Worm (Caenorhabditis elegans): ENCODE results near the gene C07A4.3.

Gene C07A4.3

ce11 chrX:10203501-10203900 is 28.7 kb downstream of the C07A4.3 start:
- TF ChIP-seq attf-3 (GFP tag; conservative IDR thresholded peaks at IDR 0.05) (no peak), ztf-22 (GFP tag; optimal IDR thresholded peaks at IDR 0.05) (no peak), madf-8 (GFP tag; conservative IDR thresholded peaks at IDR 0.05) (no peak), F33H1.4 (GFP tag; IDR thresholded peaks at IDR 0.05) (no peak), egl-18 (GFP tag; IDR thresholded peaks at IDR 0.05) (no peak), hmg-1.2 (GFP tag; IDR thresholded peaks at IDR 0.05) (no peak), ZK185.1 (tag; optimal IDR thresholded peaks at IDR 0.05; ENCODE audit: poor library complexity, severe bottlenecking) (no peak), nfya-1 (tag; optimal IDR thresholded peaks at IDR 0.05; ENCODE audit: borderline replicate concordance, insufficient read depth) (no peak), cebp-1 (GFP tag; IDR thresholded peaks at IDR 0.05) (no peak), cebp-1 (tag; optimal IDR thresholded peaks at IDR 0.05) (no peak), ztf-6 (GFP tag; IDR thresholded peaks at IDR 0.05) (no peak), nhr-120 (GFP tag; IDR thresholded peaks at IDR 0.05) (no peak), aptf-3 (GFP tag; IDR thresholded peaks at IDR 0.05) (no peak), F57A8.1 (GFP tag; optimal IDR thresholded peaks at IDR 0.05) (no peak), Y53F4B.3 (GFP tag; IDR thresholded peaks at IDR 0.05) (no peak), ceh-40 (GFP tag; IDR thresholded peaks at IDR 0.05) (no peak), F37B4.10 (GFP tag; IDR thresholded peaks at IDR 0.05) (no peak), athp-1 (tag; optimal IDR thresholded peaks at IDR 0.05) (no peak), hsf-1 (GFP tag; IDR thresholded peaks at IDR 0.05) (no peak), F10E7.11 (tag; optimal IDR thresholded peaks at IDR 0.05) (no peak)

ce11 chrX:10204313-10205063 is 29.7 kb downstream of the C07A4.3 start:
- no peak for TF ChIP-seq zfh-2 (GFP tag; conservative IDR thresholded peaks at IDR 0.05)
- TF ChIP-seq unc-62 (GFP tag; optimal IDR thresholded peaks at IDR 0.05), result peak; percentile 27

DNA sequence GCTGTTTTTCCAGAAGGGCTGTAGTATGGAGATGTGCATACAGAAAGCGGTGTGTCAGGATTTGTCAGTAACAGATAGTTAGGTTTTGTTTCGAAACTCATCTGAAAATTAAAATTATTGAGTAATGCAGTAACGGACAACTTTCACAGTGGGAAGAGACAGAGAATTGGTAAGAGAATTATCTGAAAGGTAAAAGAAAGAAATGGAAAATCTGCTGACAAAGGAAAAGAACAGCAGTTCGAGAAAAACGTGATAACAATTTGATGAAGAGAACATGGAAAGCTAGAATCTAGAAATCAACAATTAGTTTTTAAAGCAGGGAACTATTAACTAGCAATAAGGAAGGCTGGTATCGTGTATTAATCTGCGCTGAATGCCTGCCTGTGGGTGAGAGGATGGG is 30.5 kb downstream of the C07A4.3 start, which contains the start of gene sex-1:
Gene sex-1, minus strand, starts transcription at position 101 of the 400 bp plus-strand sequence.
- no peak for TF ChIP-seq tbp1 (GFP tag; optimal IDR thresholded peaks at IDR 0.05)
- TF ChIP-seq somi-1 (GFP tag; optimal IDR thresholded peaks at IDR 0.05), result no peak
- TF ChIP-seq athp-1 (tag; optimal IDR thresholded peaks at IDR 0.05), result no peak
- TF ChIP-seq F49E8.2 (tag; optimal IDR thresholded peaks at IDR 0.05; ENCODE audit: insufficient read depth), result no peak
- TF ChIP-seq nhr-90 (tag; optimal IDR thresholded peaks at IDR 0.05), result no peak
- TF ChIP-seq Y95B8A.8 (GFP tag; IDR thresholded peaks at IDR 0.05), result no peak
- no peak for TF ChIP-seq unc-62 (GFP tag; optimal IDR thresholded peaks at IDR 0.05)
- no peak for TF ChIP-seq attf-3 (GFP tag; conservative IDR thresholded peaks at IDR 0.05)
- TF ChIP-seq rcor-1 (GFP tag; IDR thresholded peaks at IDR 0.05), result no peak
- TF ChIP-seq snpc-1.3 (tag; optimal IDR thresholded peaks at IDR 0.05; ENCODE audit: insufficient read depth), result no peak
- TF ChIP-seq C06A6.2 (GFP tag; conservative IDR thresholded peaks at IDR 0.05), result no peak
- no peak for TF ChIP-seq ets-4 (GFP tag; optimal IDR thresholded peaks at IDR 0.05)
- TF ChIP-seq lin-35 (GFP tag; optimal IDR thresholded peaks at IDR 0.05), result no peak

DNA sequence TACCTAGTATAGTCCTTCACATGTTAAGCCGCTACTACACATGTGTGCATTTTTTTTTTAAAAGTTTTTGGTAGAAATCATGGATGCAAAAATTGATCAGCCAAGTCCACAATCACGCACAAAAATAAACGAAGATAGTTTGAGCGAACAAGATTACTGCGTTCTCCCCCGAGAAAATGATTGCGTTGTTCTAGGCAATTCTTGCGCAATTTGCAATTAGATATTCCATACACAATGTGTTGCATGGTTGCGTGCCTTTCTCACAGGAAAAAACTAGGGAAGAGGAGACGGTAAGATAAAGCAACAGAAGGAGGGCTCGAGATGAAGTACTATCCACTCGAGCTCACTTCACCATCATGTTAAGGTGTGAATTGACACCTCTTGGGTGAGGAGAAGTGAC is 31.2 kb downstream of the C07A4.3 start:
- no peak for TF ChIP-seq B0035.1 (tag; optimal IDR thresholded peaks at IDR 0.05)
- no peak for TF ChIP-seq lsl-1 (GFP tag; optimal IDR thresholded peaks at IDR 0.05)
- TF ChIP-seq lir-1 (GFP tag; conservative IDR thresholded peaks at IDR 0.05), result no peak
- no peak for TF ChIP-seq nfya-2 (GFP tag; IDR thresholded peaks at IDR 0.05)
- no peak for TF ChIP-seq B0261.1 (tag; optimal IDR thresholded peaks at IDR 0.05)
- no peak for TF ChIP-seq nhr-80 (tag; optimal IDR thresholded peaks at IDR 0.05)
